Fruit fly (Drosophila melanogaster): ENCODE results near the gene aus.

aus gene

DNA sequence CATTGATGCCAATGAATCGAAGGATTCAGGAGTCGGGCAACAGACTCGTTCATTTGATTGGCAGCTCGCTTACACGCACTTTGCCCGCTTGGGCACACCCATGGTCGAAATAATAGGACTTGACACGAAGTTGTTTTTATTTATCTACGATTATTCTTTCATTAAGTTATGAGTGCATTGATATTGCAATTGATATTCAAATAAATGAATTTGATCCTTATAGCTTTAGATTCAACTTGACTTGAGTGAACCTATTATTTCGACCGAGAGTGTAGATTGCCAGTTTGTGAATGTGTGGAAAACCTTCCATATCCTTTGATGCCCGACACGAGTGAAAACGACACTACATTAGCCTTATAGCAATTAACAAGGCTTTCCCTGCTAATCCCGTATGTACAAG, 18.9 kb downstream of the aus start (continued):
- TF ChIP-seq dmrt99B (tag; optimal IDR thresholded peaks at IDR 0.05) (peak; percentile 66), Dip2 (GFP tag; IDR thresholded peaks at IDR 0.05) (no peak), CG10959 (GFP tag; IDR thresholded peaks at IDR 0.05) (peak; percentile 60), h (optimal IDR thresholded peaks at IDR 0.05) (no peak), pita (GFP tag; optimal IDR thresholded peaks at IDR 0.05) (no peak), zf30C (GFP tag; optimal IDR thresholded peaks at IDR 0.05) (no peak), CG17802 (tag; optimal IDR thresholded peaks at IDR 0.05) (no peak), trem (tag; optimal IDR thresholded peaks at IDR 0.05) (peak; percentile 58), NFAT (GFP tag; IDR thresholded peaks at IDR 0.05) (no peak), bsh (GFP tag; optimal IDR thresholded peaks at IDR 0.05) (peak; percentile 15 to 79), chm (GFP tag; IDR thresholded peaks at IDR 0.05) (no peak), CG31224 (GFP tag; IDR thresholded peaks at IDR 0.05) (0 out of 2 replicates have a peak, but pooled peaks have one; percentile 25), bcd (GFP tag; optimal IDR thresholded peaks at IDR 0.05) (peak; percentile 9), HmgD (GFP tag; optimal IDR thresholded peaks at IDR 0.05) (no peak), dimm (GFP tag; IDR thresholded peaks at IDR 0.05) (peak; percentile 54), CG18764 (GFP tag; optimal IDR thresholded peaks at IDR 0.05) (no peak), ham (GFP tag; IDR thresholded peaks at IDR 0.05) (no peak), rib (GFP tag; IDR thresholded peaks at IDR 0.05) (no peak), Pdp1 (GFP tag; optimal IDR thresholded peaks at IDR 0.05) (peak; percentile 31 to 41), Myb (GFP tag; optimal IDR thresholded peaks at IDR 0.05) (peak; percentile 28), CG15514 (GFP tag; optimal IDR thresholded peaks at IDR 0.05) (peak; percentile 14), Tbp (GFP tag; optimal IDR thresholded peaks at IDR 0.05) (no peak), tio (GFP tag; optimal IDR thresholded peaks at IDR 0.05) (peak; percentile 25), cas (GFP tag; IDR thresholded peaks at IDR 0.05) (no peak), ash1 (GFP tag; optimal IDR thresholded peaks at IDR 0.05) (no peak), dpn (GFP tag; optimal IDR thresholded peaks at IDR 0.05) (peak; percentile 16 to 44), CG4328 (GFP tag; optimal IDR thresholded peaks at IDR 0.05) (no peak), CG14860 (GFP tag; IDR thresholded peaks at IDR 0.05; ENCODE audit: partially characterized antibody) (no peak), Scr (GFP tag; IDR thresholded peaks at IDR 0.05; ENCODE audit: partially characterized antibody) (no peak), CG18011 (GFP tag; optimal IDR thresholded peaks at IDR 0.05) (no peak), Spps (tag; optimal IDR thresholded peaks at IDR 0.05) (peak; percentile 15), CG14710 (tag; optimal IDR thresholded peaks at IDR 0.05) (peak; percentile 52), CG11085 (GFP tag; IDR thresholded peaks at IDR 0.05) (no peak), hb (GFP tag; IDR thresholded peaks at IDR 0.05; ENCODE audit: partially characterized antibody) (no peak), CG3995 (GFP tag; optimal IDR thresholded peaks at IDR 0.05) (no peak), CG9727 (GFP tag; optimal IDR thresholded peaks at IDR 0.05) (peak; percentile 30), z (GFP tag; IDR thresholded peaks at IDR 0.05) (0 out of 3 replicates have a peak, but pooled peaks have one; percentile 13), vnd (GFP tag; IDR thresholded peaks at IDR 0.05; ENCODE audit: partially characterized antibody) (no peak), CG9797 (GFP tag; optimal IDR thresholded peaks at IDR 0.05) (no peak), sna (GFP tag; IDR thresholded peaks at IDR 0.05; ENCODE audit: partially characterized antibody) (no peak), al (GFP tag; IDR thresholded peaks at IDR 0.05) (no peak), CG9609 (GFP tag; optimal IDR thresholded peaks at IDR 0.05) (peak; percentile 54), CG12155 (GFP tag; optimal IDR thresholded peaks at IDR 0.05) (peak; percentile 48), stwl (tag; optimal IDR thresholded peaks at IDR 0.05) (no peak), CG11398 (GFP tag; optimal IDR thresholded peaks at IDR 0.05) (no peak), tll (GFP tag; optimal IDR thresholded peaks at IDR 0.05) (no peak), Fer2 (tag; optimal IDR thresholded peaks at IDR 0.05) (no peak), pros (GFP tag; optimal IDR thresholded peaks at IDR 0.05) (no peak), BtbVII (GFP tag; optimal IDR thresholded peaks at IDR 0.05) (peak; percentile 34), CG18619 (GFP tag; optimal IDR thresholded peaks at IDR 0.05) (peak; percentile 42), gsb (GFP tag; IDR thresholded peaks at IDR 0.05) (no peak)

All from whole organism, embryonic.